Worm (Caenorhabditis elegans): ENCODE measurements around the gene dyf-19.

DNA sequence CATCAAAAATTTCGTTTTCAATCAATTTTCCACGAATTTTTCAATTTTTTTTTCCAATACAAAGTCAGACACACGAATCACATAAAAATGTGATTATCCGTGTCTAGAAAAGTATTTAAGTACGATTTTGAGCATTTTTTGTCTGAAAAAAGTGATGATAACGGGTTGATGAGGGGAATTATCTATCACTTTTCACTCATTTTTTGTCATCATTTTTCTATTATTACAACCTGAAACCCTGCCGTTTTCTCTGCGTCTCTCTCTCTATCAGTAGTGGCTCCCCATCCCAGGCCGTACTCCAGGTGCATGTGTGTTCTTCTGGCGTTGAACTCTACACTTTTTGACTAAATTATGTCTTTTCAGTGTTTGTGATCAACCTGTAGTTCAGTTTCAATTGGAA is 47.5 kb downstream of the dyf-19 start:
- TF ChIP-seq him-1 (tag; optimal IDR thresholded peaks at IDR 0.05) (no peak), dao-5 (tag; optimal IDR thresholded peaks at IDR 0.05) (no peak)
